Worm (Caenorhabditis elegans) whole organism, L1 larva: Measurements from ENCODE around the gene C25H3.7.

Experiments
- lin-15B ChIP-seq: fragments of 150-350 bp; sonication (generic microtip); optimal IDR thresholded peaks from 3 replicates; lab custom pipeline; 2014; ENCODE audit warnings: missing biosample characterization, missing genetic modification characterization
- mep-1 ChIP-seq: fragments of 150-350 bp; optimal IDR thresholded peaks from 2 replicates; lab custom pipeline; 2014; ENCODE audit warnings: missing biosample characterization, missing genetic modification characterization

DNA sequence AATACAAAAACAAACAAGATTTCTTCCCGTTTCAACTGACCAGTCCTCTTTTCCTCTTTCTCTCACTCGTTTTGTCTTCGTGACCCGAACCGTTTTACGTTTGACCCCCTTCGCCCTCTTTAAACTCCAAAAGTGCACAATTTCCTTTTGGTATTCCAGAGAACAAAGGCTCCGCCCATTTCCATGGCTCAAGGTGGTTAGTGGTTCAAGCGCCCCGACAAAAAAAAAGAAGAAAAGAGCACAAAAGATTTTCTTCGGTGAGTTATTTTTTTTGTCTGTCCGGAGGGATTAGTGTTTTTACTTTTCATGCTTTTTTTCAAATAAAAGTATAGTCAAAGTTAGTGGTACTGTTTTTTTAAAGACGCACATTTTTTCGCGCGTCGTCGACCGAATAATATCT is 38.8 kb upstream of the C25H3.7 start, which contains the start of gene osta-2:
- TF ChIP-seq mep-1: no peak
- TF ChIP-seq lin-15B (tag; lab: Kevin White, UChicago): no peak
